Worm (Caenorhabditis elegans) whole organism, L4/young adult: ENCODE measurements around the gene dcap-2.

ENCODE experiments used
- W03F9.2 ChIP-seq: fragments of 150-350 bp; optimal IDR thresholded peaks from 2 replicates; lab custom pipeline; 2014; ENCODE audit warnings: missing biosample characterization, missing genetic modification characterization
- dao-5 ChIP-seq: sonication (generic microtip); optimal IDR thresholded peaks from 2 replicates; lab custom pipeline; 2016; ENCODE audit warnings: missing genotype, missing genetic modification characterization, moderate library complexity, missing compliant biosample characterization
- him-1 ChIP-seq: sonication (generic microtip); optimal IDR thresholded peaks from 2 replicates; lab custom pipeline; 2016; ENCODE audit warnings: missing genotype, missing genetic modification reagents, missing genetic modification characterization, missing compliant biosample characterization

ce11 chrIV:13502806-13503363, 18.8 kb downstream of the dcap-2 start, which contains the start of gene tbc-9:
- no peak for TF ChIP-seq him-1 (tag; lab: Kevin White, UChicago)
- TF ChIP-seq W03F9.2, result no peak
- TF ChIP-seq dao-5 (tag; lab: Kevin White, UChicago), result no peak
